Fruit fly (Drosophila melanogaster) ovary, adult (tissue): Measurements from ENCODE around the gene Hsp70Ba.
A peak's percentile ranks its signal among the peaks of the same experiment; 100 is the strongest.

ENCODE experiments used
- CG17801 ChIP-seq: fragments of 200-800 bp; optimal IDR thresholded peaks from 2 replicates; lab custom pipeline; 2019; ENCODE audit warnings: missing biosample characterization, mild to moderate bottlenecking, missing genetic modification characterization, moderate library complexity; ENCODE audit not compliant: partially characterized antibody

Hsp70Ba gene

dm6 chr3R:12445468-12445867 is 22.1 kb downstream of the Hsp70Ba start:
- no peak for TF ChIP-seq CG17801 (GFP tag; lab: Kevin White, UChicago)

DNA sequence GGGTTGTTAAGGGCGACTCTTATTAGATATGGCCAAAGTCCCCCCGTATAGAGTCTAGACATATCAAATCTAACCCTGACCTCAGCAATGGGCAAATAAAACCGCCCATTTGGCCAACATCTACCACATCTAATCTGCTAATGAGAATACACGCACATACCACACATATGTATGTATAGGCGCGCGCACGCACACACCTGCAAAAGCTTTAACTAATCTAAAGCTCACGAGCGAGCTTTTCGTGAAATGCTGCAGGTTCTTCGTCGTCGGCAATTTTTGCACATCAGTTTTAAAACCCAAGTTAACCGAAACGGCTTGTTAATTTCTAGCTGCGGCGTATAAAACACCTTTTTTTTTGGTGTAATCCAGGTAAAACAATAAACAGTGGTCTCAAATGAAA is 23.8 kb downstream of the Hsp70Ba start:
- no peak for TF ChIP-seq CG17801 (GFP tag; lab: Kevin White, UChicago)

- TF ChIP-seq CG17801 (GFP tag; lab: Kevin White, UChicago), result peak; percentile 87
Observed at dm6 chr3R:12442601-12443533, 24.7 kb downstream of the Hsp70Ba start.

- TF ChIP-seq CG17801 (GFP tag; lab: Kevin White, UChicago), result no peak
Observed at dm6 chr3R:12441008-12441606, 26.5 kb downstream of the Hsp70Ba start.

- TF ChIP-seq CG17801 (GFP tag; lab: Kevin White, UChicago), result peak; percentile 3
Observed at dm6 chr3R:12439401-12440143, 28.0 kb downstream of the Hsp70Ba start, which contains the start of gene Desat1. Desat1 (plus strand) TSS chr3R:12439600.

dm6 chr3R:12439039-12439400 is 28.6 kb downstream of the Hsp70Ba start, which contains the start of the genes CG17207 and CG46427:
CG17207 (minus strand) TSS chr3R:12439139.
CG46427 (minus strand) TSS chr3R:12439139.
- TF ChIP-seq CG17801 (GFP tag; lab: Kevin White, UChicago), result no peak

- TF ChIP-seq CG17801 (GFP tag; lab: Kevin White, UChicago), result no peak
Observed at dm6 chr3R:12435948-12436347, 31.6 kb downstream of the Hsp70Ba start, which contains the start of gene Desat2. Desat2 (plus strand) TSS chr3R:12436248.

DNA sequence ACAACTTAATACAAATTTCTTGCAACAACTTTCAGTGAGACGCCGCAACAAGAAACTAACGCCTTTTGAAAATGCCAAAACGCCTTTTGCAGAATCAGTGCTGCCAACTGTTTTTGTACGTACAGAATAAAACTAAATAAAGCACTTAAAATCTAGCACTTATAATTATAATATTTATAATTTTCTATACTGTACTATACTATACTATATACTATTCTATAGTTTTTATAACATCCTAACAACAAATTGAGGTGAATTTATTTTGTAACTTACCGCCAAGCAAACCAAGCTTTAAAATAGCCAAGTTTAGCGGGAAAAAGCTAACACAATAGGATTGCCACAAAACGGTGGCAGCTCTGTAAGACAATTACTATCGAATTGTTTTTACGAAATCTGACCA is 33.8 kb downstream of the Hsp70Ba start, which contains the start of the genes Aos1 and Srlp:
Aos1 (minus strand) TSS at position 59 of the 400 bp plus-strand sequence.
Srlp (plus strand) TSS at position 335 of the 400 bp plus-strand sequence.
- TF ChIP-seq CG17801 (GFP tag; lab: Kevin White, UChicago), result peak; percentile 52

dm6 chr3R:12431030-12431489 is 36.5 kb downstream of the Hsp70Ba start, which contains the start of gene Prosalpha2:
Prosalpha2 (plus strand) TSS chr3R:12431321.
- TF ChIP-seq CG17801 (GFP tag; lab: Kevin White, UChicago), result peak; percentile 21

DNA sequence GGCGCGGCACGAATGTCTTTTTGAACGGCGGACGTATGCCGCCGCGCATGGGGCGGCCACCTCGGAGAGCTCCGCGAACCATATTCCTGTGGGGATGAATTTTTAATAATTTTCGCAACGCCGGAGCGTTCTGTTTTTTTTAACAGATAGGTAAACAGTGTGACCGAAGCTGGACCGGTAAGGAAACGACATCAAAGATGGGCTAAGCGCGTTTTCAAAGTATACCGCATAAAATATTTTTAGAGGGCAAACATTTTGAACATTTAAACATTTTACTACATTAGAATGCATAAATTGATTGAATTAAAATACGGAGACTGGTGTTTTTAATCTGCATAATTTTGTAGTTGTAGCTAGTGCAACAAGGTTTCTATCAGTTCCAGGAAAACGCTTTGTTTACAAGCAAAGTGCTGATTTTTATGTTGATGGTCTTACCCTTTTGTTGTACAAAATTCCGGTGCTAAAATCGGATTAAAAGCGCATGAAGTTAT is 38.4 kb downstream of the Hsp70Ba start, which contains the start of the genes CG5641 and CG5245:
CG5641 (minus strand) TSS at position 163 of the 491 bp plus-strand sequence.
CG5245 (plus strand) TSS at position 441 of the 491 bp plus-strand sequence.
- TF ChIP-seq CG17801 (GFP tag; lab: Kevin White, UChicago), result no peak

dm6 chr3R:12426310-12426653 is 41.3 kb downstream of the Hsp70Ba start, which contains the start of gene NANS:
NANS (plus strand) TSS chr3R:12426578.
- TF ChIP-seq CG17801 (GFP tag; lab: Kevin White, UChicago), result no peak

DNA sequence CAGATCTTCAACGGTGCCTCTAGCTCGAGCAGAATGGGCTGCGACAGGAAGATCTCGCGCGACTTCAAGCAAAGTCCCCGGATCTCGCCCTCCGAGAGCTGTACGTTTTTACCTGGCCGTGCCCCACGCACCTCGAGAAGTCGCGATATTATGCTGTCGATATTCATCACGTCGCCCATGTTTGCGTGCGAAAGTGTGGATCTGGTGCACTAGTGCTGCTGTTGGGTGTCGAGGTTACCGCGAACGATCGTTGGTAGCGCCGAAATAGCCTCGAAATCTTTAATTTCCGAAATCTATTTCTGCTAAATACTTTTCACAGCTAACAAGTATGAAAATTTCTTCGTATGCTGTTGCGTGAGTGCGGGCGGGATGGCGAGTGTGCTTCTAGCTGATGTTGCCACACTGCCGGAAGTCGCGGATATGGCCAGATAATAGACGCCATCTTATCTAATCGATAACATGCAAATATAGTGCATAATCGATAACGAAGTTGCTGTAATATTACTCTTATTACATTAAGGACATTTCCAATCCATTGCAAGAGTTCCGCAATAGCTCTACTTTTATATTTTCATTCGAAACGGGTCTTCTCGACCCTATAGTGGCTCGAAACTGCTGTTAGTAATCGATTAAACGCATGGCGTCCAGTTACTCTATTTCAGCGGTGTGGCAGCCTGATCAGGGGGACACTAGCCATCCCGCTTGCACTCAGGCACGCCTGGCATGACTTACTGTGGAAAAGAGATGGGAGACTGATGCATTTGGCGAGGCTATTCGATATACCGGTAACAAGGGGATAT is 41.9 kb downstream of the Hsp70Ba start, which contains the start of gene Pp1-87B:
Pp1-87B (minus strand) TSS at position 408 of the 800 bp plus-strand sequence.
- no peak for TF ChIP-seq CG17801 (GFP tag; lab: Kevin White, UChicago)

DNA sequence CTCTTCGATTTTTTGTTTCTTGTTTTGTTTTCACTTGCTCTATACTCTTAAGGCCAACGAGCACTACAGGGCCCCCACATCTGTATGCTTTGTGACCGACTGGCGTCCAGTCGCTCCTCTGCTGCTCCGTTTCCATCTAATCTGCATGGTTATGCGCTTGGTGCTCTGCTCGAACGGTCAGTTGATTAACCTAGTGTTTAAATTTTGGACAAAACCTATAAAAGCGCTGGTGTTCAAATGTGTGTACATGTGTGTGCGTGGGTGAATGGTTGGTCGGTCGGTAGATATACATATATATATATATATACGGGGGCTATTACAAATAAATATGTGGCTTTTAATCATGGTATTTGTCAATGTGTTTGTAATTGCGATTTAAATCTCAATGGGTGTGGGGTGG is 43.6 kb downstream of the Hsp70Ba start:
- TF ChIP-seq CG17801 (GFP tag; lab: Kevin White, UChicago), result no peak
